Fruit fly (Drosophila melanogaster): ENCODE data around the gene Had1.

The Had1 gene

DNA sequence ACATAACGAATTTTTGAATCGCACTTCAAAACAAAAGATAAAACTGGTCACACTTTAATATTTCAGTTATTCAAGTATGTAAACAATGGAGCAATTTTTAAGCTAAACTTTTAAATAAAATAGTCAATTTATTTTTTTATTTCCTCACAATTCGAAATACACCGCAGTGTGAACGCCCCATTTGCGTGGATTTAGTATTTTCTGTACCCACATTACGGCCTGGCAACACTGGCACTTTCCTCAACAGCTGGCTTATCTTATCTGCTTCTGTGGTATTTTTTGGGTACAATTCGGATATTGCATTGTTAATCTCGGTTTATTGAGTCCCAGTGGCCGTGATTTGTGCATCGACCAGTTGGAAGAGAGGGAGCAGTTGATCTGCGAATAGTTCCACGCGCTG lies 41.6 kb upstream of the Had1 start, which contains the start of gene sl (continued):
- peak; percentile 29; the same call in 1 of the 2 replicates for TF ChIP-seq Ptx1 (GFP tag; IDR thresholded peaks at IDR 0.05)
- TF ChIP-seq CG9797 (GFP tag; optimal IDR thresholded peaks at IDR 0.05): peak; percentile 71
- TF ChIP-seq CG2120 (GFP tag; optimal IDR thresholded peaks at IDR 0.05): peak; percentile 28
- TF ChIP-seq gcm (GFP tag; optimal IDR thresholded peaks at IDR 0.05): no peak
- TF ChIP-seq trem (tag; optimal IDR thresholded peaks at IDR 0.05): peak; percentile 30
- no peak for TF ChIP-seq Hmx (GFP tag; optimal IDR thresholded peaks at IDR 0.05)
- TF ChIP-seq CG6683 (GFP tag; optimal IDR thresholded peaks at IDR 0.05): no peak
- TF ChIP-seq Lpt (GFP tag; optimal IDR thresholded peaks at IDR 0.05): no peak
- no peak for TF ChIP-seq CG10979 (tag; optimal IDR thresholded peaks at IDR 0.05)
- peak; percentile 32; the same call in 1 of the 3 replicates for TF ChIP-seq knrl (GFP tag; IDR thresholded peaks at IDR 0.05; ENCODE audit: partially characterized antibody)
- TF ChIP-seq corto (GFP tag; optimal IDR thresholded peaks at IDR 0.05): no peak
- peak; percentile 5 to 82 for TF ChIP-seq crp (GFP tag; optimal IDR thresholded peaks at IDR 0.05)
- no peak for TF ChIP-seq bbx (GFP tag; IDR thresholded peaks at IDR 0.05; ENCODE audit: partially characterized antibody)
- no peak for TF ChIP-seq CG8944 (GFP tag; optimal IDR thresholded peaks at IDR 0.05)
- no peak for TF ChIP-seq CG6689 (GFP tag; IDR thresholded peaks at IDR 0.05)
- no peak for TF ChIP-seq lbe (GFP tag; optimal IDR thresholded peaks at IDR 0.05)
- TF ChIP-seq ems (GFP tag; optimal IDR thresholded peaks at IDR 0.05): no peak
- TF ChIP-seq CG3407 (GFP tag; optimal IDR thresholded peaks at IDR 0.05): no peak
- peak; percentile 69 for TF ChIP-seq CG15514 (GFP tag; optimal IDR thresholded peaks at IDR 0.05)
- TF ChIP-seq abd-A (tag; optimal IDR thresholded peaks at IDR 0.05): no peak
- no peak for TF ChIP-seq CG32767 (GFP tag; IDR thresholded peaks at IDR 0.05)
- TF ChIP-seq caup (GFP tag; optimal IDR thresholded peaks at IDR 0.05; ENCODE audit: severe bottlenecking): no peak
- no peak for TF ChIP-seq lola (GFP tag; optimal IDR thresholded peaks at IDR 0.05)
- TF ChIP-seq maf-S (GFP tag; optimal IDR thresholded peaks at IDR 0.05): no peak
- TF ChIP-seq dpn (GFP tag; optimal IDR thresholded peaks at IDR 0.05): no peak
- TF ChIP-seq pzg (GFP tag; optimal IDR thresholded peaks at IDR 0.05): peak; percentile 56
- no peak for TF ChIP-seq CG15269 (tag; optimal IDR thresholded peaks at IDR 0.05)
- no peak for TF ChIP-seq p53 (GFP tag; optimal IDR thresholded peaks at IDR 0.05)
- no peak for TF ChIP-seq CG4820 (GFP tag; optimal IDR thresholded peaks at IDR 0.05)
- TF ChIP-seq CG3281 (GFP tag; optimal IDR thresholded peaks at IDR 0.05): no peak
- no peak for TF ChIP-seq ken (GFP tag; IDR thresholded peaks at IDR 0.05)
- TF ChIP-seq slbo (GFP tag; IDR thresholded peaks at IDR 0.05): peak; percentile 53
- no peak for TF ChIP-seq Blimp-1 (GFP tag; optimal IDR thresholded peaks at IDR 0.05)
- TF ChIP-seq Chrac-16 (GFP tag; optimal IDR thresholded peaks at IDR 0.05): no peak
- TF ChIP-seq nmo (GFP tag; optimal IDR thresholded peaks at IDR 0.05): peak; percentile 22
- no peak for TF ChIP-seq CG32772 (GFP tag; IDR thresholded peaks at IDR 0.05)
- no peak for TF ChIP-seq Ssrp (tag; optimal IDR thresholded peaks at IDR 0.05)
- peak; percentile 53; the same call in 2 of the 3 replicates for TF ChIP-seq CG34224 (GFP tag; IDR thresholded peaks at IDR 0.05; ENCODE audit: partially characterized antibody)
- TF ChIP-seq Hand (GFP tag; optimal IDR thresholded peaks at IDR 0.05): no peak
- TF ChIP-seq CG34422 (GFP tag; IDR thresholded peaks at IDR 0.05): no peak
- TF ChIP-seq CG12071 (GFP tag; optimal IDR thresholded peaks at IDR 0.05): no peak
- no peak for TF ChIP-seq CG6254 (GFP tag; optimal IDR thresholded peaks at IDR 0.05)
- no peak for TF ChIP-seq gsb (GFP tag; IDR thresholded peaks at IDR 0.05)
- no peak for TF ChIP-seq inv (GFP tag; IDR thresholded peaks at IDR 0.05; ENCODE audit: partially characterized antibody)
- no peak for TF ChIP-seq CG10959 (GFP tag; IDR thresholded peaks at IDR 0.05)
- no peak for TF ChIP-seq slou (GFP tag; optimal IDR thresholded peaks at IDR 0.05)
- no peak for TF ChIP-seq CG9727 (GFP tag; optimal IDR thresholded peaks at IDR 0.05)
- TF ChIP-seq Spps (tag; optimal IDR thresholded peaks at IDR 0.05): no peak
- TF ChIP-seq gfzf (GFP tag; optimal IDR thresholded peaks at IDR 0.05): peak; percentile 66
- TF ChIP-seq Mrtf (GFP tag; IDR thresholded peaks at IDR 0.05): no peak

Data from whole organism, embryonic.